Worm (Caenorhabditis elegans) whole organism, late embryonic: ENCODE data around the gene F31F4.1.

Experiments used
- ama-1 ChIP-seq: fragments of 150-350 bp; optimal IDR thresholded peaks from 2 replicates; lab custom pipeline; 2014
- ceh-22 ChIP-seq: sonication (generic microtip); optimal IDR thresholded peaks from 2 replicates; lab custom pipeline; 2017; ENCODE audit warnings: missing biosample characterization, missing genetic modification characterization
- eyg-1 ChIP-seq: sonication (generic microtip); optimal IDR thresholded peaks from 2 replicates; lab custom pipeline; 2016; ENCODE audit warnings: missing genotype, missing genetic modification characterization, missing compliant biosample characterization
- pat-9 ChIP-seq: fragments of 200-800 bp; sonication (Bioruptor generic); optimal IDR thresholded peaks from 2 replicates; lab custom pipeline; 2018; ENCODE audit warnings: mild to moderate bottlenecking, missing genetic modification characterization, moderate library complexity, missing compliant biosample characterization
- pha-2 ChIP-seq: sonication (generic microtip); optimal IDR thresholded peaks from 2 replicates; lab custom pipeline; 2017; ENCODE audit warnings: mild to moderate bottlenecking, missing genetic modification characterization, missing compliant biosample characterization
- syd-9 ChIP-seq: sonication (generic microtip); optimal IDR thresholded peaks from 2 replicates; lab custom pipeline; 2016; ENCODE audit warnings: mild to moderate bottlenecking, missing genetic modification characterization, moderate library complexity, missing compliant biosample characterization
- ztf-16 ChIP-seq: sonication (generic microtip); optimal IDR thresholded peaks from 2 replicates; lab custom pipeline; 2017; ENCODE audit warnings: missing genetic modification characterization, missing compliant biosample characterization

ce11 chrV:642750-643149 lies 41.1 kb upstream of the F31F4.1 start, which contains the start of gene nhr-190:
- TF ChIP-seq pat-9, result no peak
- no peak for TF ChIP-seq pha-2 (tag; lab: Kevin White, UChicago)
- TF ChIP-seq ama-1 (lab: Kevin White, UChicago), result no peak
- no peak for TF ChIP-seq syd-9 (tag; lab: Kevin White, UChicago)
- TF ChIP-seq ceh-22 (tag; lab: Kevin White, UChicago), result no peak
- TF ChIP-seq eyg-1 (tag; lab: Kevin White, UChicago), result no peak
- no peak for TF ChIP-seq ztf-16 (tag; lab: Kevin White, UChicago)
